Worm (Caenorhabditis elegans): ENCODE measurements around the gene clec-66.

DNA sequence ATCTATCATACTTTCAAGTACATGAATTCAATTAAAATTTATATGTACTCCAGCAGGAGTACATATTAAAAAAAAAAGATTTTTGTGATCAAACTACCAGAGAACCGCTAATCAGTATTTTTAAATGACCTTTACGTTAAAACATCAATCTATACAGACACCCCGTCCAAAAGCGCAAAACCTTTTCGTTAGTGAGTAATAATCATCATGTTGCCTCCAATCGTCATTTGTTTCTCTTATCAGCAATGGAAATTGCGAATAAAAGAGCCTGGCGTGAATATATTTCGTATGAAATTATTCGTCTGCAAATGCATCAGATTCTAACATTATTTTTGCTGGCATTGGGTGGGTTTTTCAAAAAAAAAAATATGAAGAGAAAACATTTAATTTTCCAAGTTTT is at the start of gene clec-66:
- TF ChIP-seq fkh-10 (GFP tag; optimal IDR thresholded peaks at IDR 0.05), result no peak
- TF ChIP-seq unc-86 (tag; optimal IDR thresholded peaks at IDR 0.05), result no peak
- no peak for TF ChIP-seq ceh-48 (tag; optimal IDR thresholded peaks at IDR 0.05)
- TF ChIP-seq ceh-24 (tag; optimal IDR thresholded peaks at IDR 0.05), result no peak
- TF ChIP-seq hlh-8 (tag; optimal IDR thresholded peaks at IDR 0.05), result no peak
- no peak for TF ChIP-seq sox-2 (GFP tag; IDR thresholded peaks at IDR 0.05)
